Fruit fly (Drosophila melanogaster): ENCODE results near the gene CG3634.
A peak's percentile ranks its signal among the peaks of the same experiment; 100 is the strongest.

Gene CG3634

DNA sequence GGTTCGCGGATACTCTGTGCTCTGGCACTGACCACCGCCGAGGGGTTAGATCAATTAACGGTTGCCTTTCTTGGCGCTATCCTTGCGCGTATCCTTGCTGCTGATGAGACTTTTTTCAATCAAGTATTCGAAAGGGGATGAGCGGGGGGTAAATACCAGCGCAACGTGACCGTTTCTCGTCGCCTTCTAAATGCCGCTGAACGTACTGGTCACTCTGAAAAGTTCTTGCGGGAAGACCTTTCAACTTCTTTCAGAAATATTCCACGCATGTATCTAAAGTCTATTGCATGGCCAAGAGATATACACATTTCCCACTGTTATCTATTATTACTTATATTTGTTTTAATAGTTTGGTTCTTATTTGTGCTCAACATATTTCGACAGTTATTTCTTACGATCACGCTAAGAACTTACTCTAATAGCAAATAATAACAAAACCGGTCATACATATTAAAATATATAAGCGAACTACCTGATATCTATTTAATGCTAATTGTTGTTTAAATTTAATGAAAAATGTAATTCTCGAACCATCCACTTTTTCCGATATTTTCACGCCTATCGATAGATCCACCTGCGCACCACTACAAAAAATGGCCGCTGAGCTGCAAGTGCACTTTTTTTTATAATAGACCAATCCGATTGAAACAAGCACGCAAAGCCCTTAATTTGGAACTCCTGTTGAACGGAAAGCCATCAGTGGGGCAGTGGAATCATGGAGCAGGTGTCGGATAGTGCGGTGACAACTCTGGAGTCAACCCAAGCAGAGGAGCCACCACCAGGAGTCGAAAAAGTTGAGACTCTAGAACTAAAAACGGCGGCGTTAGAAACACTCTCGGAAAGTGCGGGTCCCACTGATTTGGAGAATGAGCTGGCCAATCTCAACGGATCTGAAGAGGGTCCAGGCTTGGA is at the start of gene CG3634, which contains the start of gene HIPP1:
Gene CG3634 (minus strand): TSS at position 185 of the 912 bp plus-strand sequence.
Gene HIPP1 (plus strand): TSS at position 582 of the 912 bp plus-strand sequence.
- TF ChIP-seq CG4496 (GFP tag; IDR thresholded peaks at IDR 0.05) (0 out of 3 replicates have a peak, but pooled peaks have one; percentile 25), Pif1B (GFP tag; optimal IDR thresholded peaks at IDR 0.05) (no peak)

DNA sequence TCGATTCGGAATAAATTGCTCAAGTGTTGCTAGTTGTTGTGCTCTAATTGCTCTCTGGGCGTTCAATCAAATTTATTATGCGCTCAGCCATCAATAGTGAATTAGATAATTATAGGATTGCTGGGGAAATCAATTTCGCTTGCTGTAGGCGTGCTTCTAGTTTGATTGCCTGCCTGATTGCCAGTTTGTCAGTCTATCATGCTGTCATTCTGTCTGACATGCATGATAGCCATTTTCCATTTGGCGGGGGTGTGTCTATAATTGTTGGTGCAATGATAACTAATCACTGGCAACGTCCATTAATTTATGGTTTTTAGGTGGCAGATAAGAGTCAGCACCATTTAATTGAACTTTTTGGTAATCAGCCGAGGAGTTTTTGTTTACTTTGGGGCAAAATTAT is 48.5 kb upstream of the CG3634 start:
- no peak for TF ChIP-seq CG9948 (tag; optimal IDR thresholded peaks at IDR 0.05)
- no peak for TF ChIP-seq EcR (GFP tag; optimal IDR thresholded peaks at IDR 0.05)
- no peak for TF ChIP-seq rn (GFP tag; IDR thresholded peaks at IDR 0.05)
- TF ChIP-seq CG32121 (GFP tag; IDR thresholded peaks at IDR 0.05) = no peak
- TF ChIP-seq Pif1B (GFP tag; optimal IDR thresholded peaks at IDR 0.05) = no peak
- no peak for TF ChIP-seq CG15710 (tag; optimal IDR thresholded peaks at IDR 0.05)
- no peak for TF ChIP-seq CG4496 (GFP tag; IDR thresholded peaks at IDR 0.05)

DNA sequence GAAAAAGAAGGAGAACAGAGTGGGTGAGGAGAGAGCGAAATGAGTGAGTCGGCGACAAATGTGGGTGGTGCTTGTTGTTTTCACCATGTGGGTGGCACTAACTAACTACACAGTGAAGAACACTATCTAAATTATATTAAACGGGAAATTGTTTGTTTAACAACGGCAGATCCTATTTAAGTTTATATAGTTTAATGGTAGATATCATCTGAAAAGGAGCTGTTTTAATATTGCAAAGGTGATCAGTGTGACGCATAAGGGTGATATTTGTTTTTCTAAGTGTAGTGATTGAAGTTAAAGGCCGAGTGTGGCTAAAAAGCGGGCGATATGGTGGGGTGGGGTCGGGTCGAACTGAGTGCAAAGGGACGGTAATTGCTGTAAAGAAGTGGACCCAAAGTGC is 39.5 kb upstream of the CG3634 start:
- TF ChIP-seq CG4496 (GFP tag; IDR thresholded peaks at IDR 0.05) (no peak), Snoo (tag; optimal IDR thresholded peaks at IDR 0.05) (no peak), CG12605 (GFP tag; IDR thresholded peaks at IDR 0.05) (no peak), Ets98B (GFP tag; IDR thresholded peaks at IDR 0.05) (no peak), D1 (tag; optimal IDR thresholded peaks at IDR 0.05) (no peak), rn (GFP tag; IDR thresholded peaks at IDR 0.05) (no peak), fd96Ca (GFP tag; IDR thresholded peaks at IDR 0.05) (no peak)

DNA sequence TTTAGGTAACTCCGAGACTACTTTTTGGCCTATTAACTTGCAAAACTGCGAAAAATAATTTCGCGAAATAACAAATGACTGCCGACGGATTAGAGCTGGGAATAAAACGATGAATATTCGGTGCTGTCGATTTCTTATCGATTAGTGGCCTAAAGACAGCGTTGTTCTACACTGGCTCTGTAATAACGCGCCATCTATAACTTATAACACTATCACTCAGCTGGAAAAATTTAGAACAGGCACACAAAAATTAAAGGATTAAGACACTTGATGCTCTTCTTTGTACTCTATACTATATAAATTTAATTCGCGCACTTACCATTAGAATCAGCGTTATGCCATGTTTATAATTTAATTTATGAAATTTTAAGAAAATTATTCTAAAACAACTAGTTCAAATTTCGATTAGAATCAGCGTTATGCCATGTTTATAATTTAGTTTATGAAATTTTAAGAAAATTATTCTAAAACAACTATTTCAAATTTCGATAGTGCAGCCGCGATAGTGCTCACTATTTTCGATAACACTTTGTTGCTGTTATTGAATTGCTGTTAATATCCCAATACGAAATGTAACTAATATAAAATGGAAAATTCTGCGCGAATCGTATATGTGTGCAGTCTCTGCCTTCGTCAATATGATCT is 32.5 kb upstream of the CG3634 start, which contains the start of the genes CSN3 and CG11456:
Gene CSN3 (minus strand): TSS at position 112 of the 645 bp plus-strand sequence.
Gene CG11456 (plus strand): TSS at position 523 of the 645 bp plus-strand sequence.
- no peak for TF ChIP-seq CG9948 (tag; optimal IDR thresholded peaks at IDR 0.05)
- 0 out of 3 replicates have a peak, but pooled peaks have one; percentile 25 for TF ChIP-seq CG4496 (GFP tag; IDR thresholded peaks at IDR 0.05)

DNA sequence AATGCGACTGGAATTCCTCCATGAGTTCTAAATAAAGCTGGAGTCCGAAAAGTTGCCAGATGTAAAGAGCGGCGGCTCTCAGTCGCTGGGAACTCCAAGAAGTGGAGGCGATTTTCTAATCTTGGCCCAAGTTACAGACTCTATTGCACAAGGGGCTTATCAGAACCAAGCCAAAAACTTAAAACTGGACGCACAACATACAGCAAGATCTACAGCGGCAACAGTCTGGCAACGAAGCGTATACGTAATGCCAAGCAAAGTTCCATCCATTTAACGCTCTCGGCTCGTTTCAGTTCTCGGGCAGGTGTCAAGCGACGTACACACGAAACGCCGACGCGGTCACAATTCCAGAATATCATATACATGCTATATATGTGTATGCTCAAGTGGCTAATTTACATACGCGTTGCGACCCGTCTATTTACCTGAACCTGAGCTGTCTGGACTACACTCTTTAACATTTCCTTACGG is 28.8 kb upstream of the CG3634 start:
- TF ChIP-seq Pif1B (GFP tag; optimal IDR thresholded peaks at IDR 0.05) = no peak
- no peak for TF ChIP-seq EcR (GFP tag; optimal IDR thresholded peaks at IDR 0.05)
- no peak for TF ChIP-seq CG9948 (tag; optimal IDR thresholded peaks at IDR 0.05)
- TF ChIP-seq CG14655 (GFP tag; optimal IDR thresholded peaks at IDR 0.05) = no peak
- TF ChIP-seq CG13204 (GFP tag; optimal IDR thresholded peaks at IDR 0.05) = no peak
- TF ChIP-seq Snoo (tag; optimal IDR thresholded peaks at IDR 0.05) = no peak
- no peak for TF ChIP-seq CG15710 (tag; optimal IDR thresholded peaks at IDR 0.05)
- no peak for TF ChIP-seq gl (tag; optimal IDR thresholded peaks at IDR 0.05)
- no peak for TF ChIP-seq rn (GFP tag; IDR thresholded peaks at IDR 0.05)
- no peak for TF ChIP-seq fd96Ca (GFP tag; IDR thresholded peaks at IDR 0.05)
- TF ChIP-seq CG8301 (tag; optimal IDR thresholded peaks at IDR 0.05) = no peak
- no peak for TF ChIP-seq CG17806 (tag; optimal IDR thresholded peaks at IDR 0.05)
- no peak for TF ChIP-seq CG4496 (GFP tag; IDR thresholded peaks at IDR 0.05)
- no peak for TF ChIP-seq D1 (tag; optimal IDR thresholded peaks at IDR 0.05)
- TF ChIP-seq CG12605 (GFP tag; IDR thresholded peaks at IDR 0.05) = no peak
- TF ChIP-seq CG8159 (tag; optimal IDR thresholded peaks at IDR 0.05) = no peak
- TF ChIP-seq CG10348 (GFP tag; IDR thresholded peaks at IDR 0.05) = no peak
- TF ChIP-seq CG34367 (tag; optimal IDR thresholded peaks at IDR 0.05) = no peak
- no peak for TF ChIP-seq Pif1A (GFP tag; optimal IDR thresholded peaks at IDR 0.05)
- no peak for TF ChIP-seq Ets98B (GFP tag; IDR thresholded peaks at IDR 0.05)

DNA sequence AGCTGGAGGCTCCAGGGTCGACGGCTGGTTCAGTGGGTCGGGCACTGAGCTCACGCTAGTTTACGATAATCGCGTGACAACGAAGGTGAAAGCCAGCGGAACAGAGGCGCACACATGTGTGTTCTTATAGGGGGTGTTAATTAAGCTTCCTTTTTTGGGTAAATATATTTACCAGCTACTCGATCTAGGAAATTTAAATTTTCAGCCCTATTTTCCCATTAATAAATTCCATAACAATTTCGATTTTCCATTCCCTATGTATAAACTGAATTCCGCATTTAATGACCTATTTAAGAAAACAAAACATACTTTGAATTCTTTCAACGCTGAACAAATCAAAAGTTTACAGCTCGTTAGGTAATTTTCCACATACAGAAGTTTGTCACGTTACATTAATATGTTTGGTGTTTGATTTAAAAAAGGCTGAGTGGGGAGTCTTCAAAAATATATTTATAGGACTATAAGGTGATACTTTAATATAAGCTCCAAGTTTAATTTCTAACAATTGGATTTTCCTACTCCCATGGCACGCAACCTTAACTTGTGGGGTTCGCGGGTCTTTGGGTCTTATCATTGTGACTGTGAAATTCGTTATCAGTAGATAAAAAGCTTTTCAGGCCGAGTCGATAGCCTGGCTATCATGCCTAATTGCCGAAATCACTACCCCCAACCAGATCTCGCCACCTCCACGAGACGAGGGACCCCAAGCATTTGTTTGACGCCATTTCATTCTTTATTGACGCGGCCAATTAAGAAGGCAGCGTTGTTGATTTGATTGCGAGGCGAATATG is 28.2 kb upstream of the CG3634 start, which contains the start of gene CG13255:
Gene CG13255 (plus strand): TSS at position 449 of the 791 bp plus-strand sequence.
- TF ChIP-seq EcR (GFP tag; optimal IDR thresholded peaks at IDR 0.05) (peak; percentile 74), Ets98B (GFP tag; IDR thresholded peaks at IDR 0.05) (0 out of 2 replicates have a peak, but pooled peaks have one; percentile 26), CG12605 (GFP tag; IDR thresholded peaks at IDR 0.05) (no peak), gl (tag; optimal IDR thresholded peaks at IDR 0.05) (no peak), fd96Ca (GFP tag; IDR thresholded peaks at IDR 0.05) (0 out of 3 replicates have a peak, but pooled peaks have one; percentile 23)

All from whole organism, pupa.